Worm (Caenorhabditis elegans) whole organism, L2 larva: ENCODE measurements around the gene T01C3.2.

ENCODE experiments used
- R02D3.7 ChIP-seq: fragments of 150-350 bp; optimal IDR thresholded peaks from 2 replicates; lab custom pipeline; 2014; ENCODE audit warnings: missing biosample characterization, missing genetic modification characterization
- ama-1 ChIP-seq: fragments of 150-350 bp; optimal IDR thresholded peaks from 2 replicates; lab custom pipeline; 2018; ENCODE audit warnings: inconsistent platforms
- ceh-82 ChIP-seq: fragments of 150-350 bp; optimal IDR thresholded peaks from 2 replicates; lab custom pipeline; 2014; ENCODE audit warnings: missing biosample characterization, missing genetic modification characterization
- fos-1 ChIP-seq: fragments of 150-350 bp; optimal IDR thresholded peaks from 2 replicates; lab custom pipeline; 2014; ENCODE audit warnings: missing biosample characterization, missing genetic modification characterization
- lsy-2 ChIP-seq, 2 experiments: fragments of 150-350 bp in 1 of 2; sonication (generic microtip) in 1 of 2; optimal IDR thresholded peaks; 2 replicates each; lab custom pipeline; 2014 to 2017; ENCODE audit warnings: missing biosample characterization in 2 of 2, missing genetic modification characterization in 2 of 2
- nhr-21 ChIP-seq: fragments of 150-350 bp; optimal IDR thresholded peaks from 2 replicates; lab custom pipeline; 2014; ENCODE audit warnings: missing biosample characterization, missing genetic modification characterization
- nhr-237 ChIP-seq: fragments of 150-350 bp; optimal IDR thresholded peaks from 2 replicates; lab custom pipeline; 2014; ENCODE audit warnings: missing biosample characterization, missing genetic modification characterization
- nhr-25 ChIP-seq: fragments of 150-350 bp; sonication (generic microtip); optimal IDR thresholded peaks from 3 replicates; lab custom pipeline; 2014; ENCODE audit warnings: missing biosample characterization, missing genetic modification characterization
- nhr-6 ChIP-seq: fragments of 150-350 bp; optimal IDR thresholded peaks from 2 replicates; lab custom pipeline; 2014; ENCODE audit warnings: missing biosample characterization, missing genetic modification characterization
- nhr-77 ChIP-seq: fragments of 150-350 bp; optimal IDR thresholded peaks from 2 replicates; lab custom pipeline; 2014; ENCODE audit warnings: missing biosample characterization, missing genetic modification characterization
- unc-62 ChIP-seq: fragments of 150-350 bp; optimal IDR thresholded peaks from 2 replicates; lab custom pipeline; 2014; ENCODE audit warnings: missing biosample characterization, missing genetic modification reagents, missing genetic modification characterization

- no peak for TF ChIP-seq R02D3.7
- TF ChIP-seq ceh-82 = no peak
- no peak for TF ChIP-seq nhr-21 (tag; lab: Kevin White, UChicago)
- no peak for TF ChIP-seq unc-62 (GFP tag; lab: Kevin White, UChicago)
- no peak for TF ChIP-seq nhr-77 (tag; lab: Kevin White, UChicago)
- no peak for TF ChIP-seq nhr-6
- no peak for TF ChIP-seq nhr-25
- no peak for TF ChIP-seq ama-1 (lab: Kevin White, UChicago)
- TF ChIP-seq lsy-2 (tag; optimal IDR thresholded peaks at IDR 0.05; lab: Kevin White, UChicago) = no peak
- TF ChIP-seq fos-1 (tag; lab: Kevin White, UChicago) = no peak
- no peak for TF ChIP-seq nhr-237
Measured at ce11 chrV:14991489-14991888, 521 bp downstream of the T01C3.2 start.
